Worm (Caenorhabditis elegans) whole organism, L2 larva: ENCODE measurements around the gene cTel55X.1.
A peak's percentile ranks its signal among the peaks of the same experiment; 100 is the strongest.

Source experiments
- C34F6.9 ChIP-seq: fragments of 150-350 bp; optimal IDR thresholded peaks from 2 replicates; lab custom pipeline; 2014; ENCODE audit warnings: missing biosample characterization, missing genetic modification characterization
- R02D3.7 ChIP-seq: fragments of 150-350 bp; optimal IDR thresholded peaks from 2 replicates; lab custom pipeline; 2014; ENCODE audit warnings: missing biosample characterization, missing genetic modification characterization
- Y55F3AM.14 ChIP-seq: fragments of 200-800 bp; sonication (Bioruptor generic); optimal IDR thresholded peaks from 2 replicates; lab custom pipeline; 2018; ENCODE audit warnings: mild to moderate bottlenecking, missing genetic modification characterization, missing compliant biosample characterization
- ZK546.5 ChIP-seq: sonication (generic microtip); optimal IDR thresholded peaks from 2 replicates; lab custom pipeline; 2017; ENCODE audit warnings: missing biosample characterization, missing genetic modification characterization
- aly-2 ChIP-seq: fragments of 150-350 bp; optimal IDR thresholded peaks from 2 replicates; lab custom pipeline; 2014; ENCODE audit warnings: missing biosample characterization, missing genetic modification characterization
- blmp-1 ChIP-seq: sonication (generic microtip); optimal IDR thresholded peaks from 2 replicates; lab custom pipeline; 2017; ENCODE audit warnings: missing genetic modification characterization, mild to moderate bottlenecking, missing compliant biosample characterization, antibody characterized with exemption, moderate library complexity; ENCODE audit not compliant: insufficient read depth
- ceh-16 ChIP-seq: fragments of 150-350 bp; optimal IDR thresholded peaks from 2 replicates; lab custom pipeline; 2014; ENCODE audit warnings: missing biosample characterization, missing genetic modification characterization
- ceh-82 ChIP-seq: fragments of 150-350 bp; optimal IDR thresholded peaks from 2 replicates; lab custom pipeline; 2014; ENCODE audit warnings: missing biosample characterization, missing genetic modification characterization
- crh-2 ChIP-seq: sonication (generic microtip); optimal IDR thresholded peaks from 2 replicates; lab custom pipeline; 2017; ENCODE audit warnings: missing biosample characterization, missing genetic modification characterization
- dmd-4 ChIP-seq: sonication (generic microtip); optimal IDR thresholded peaks from 2 replicates; lab custom pipeline; 2017; ENCODE audit warnings: missing biosample characterization, missing genetic modification characterization
- elt-1 ChIP-seq: fragments of 150-350 bp; optimal IDR thresholded peaks from 2 replicates; lab custom pipeline; 2014; ENCODE audit warnings: missing biosample characterization, missing genetic modification characterization
- elt-3 ChIP-seq: sonication (generic microtip); optimal IDR thresholded peaks from 2 replicates; lab custom pipeline; 2017; ENCODE audit warnings: missing biosample characterization, missing genetic modification characterization
- fos-1 ChIP-seq: fragments of 150-350 bp; optimal IDR thresholded peaks from 2 replicates; lab custom pipeline; 2014; ENCODE audit warnings: missing biosample characterization, missing genetic modification characterization
- lin-11 ChIP-seq: fragments of 150-350 bp; sonication (generic microtip); optimal IDR thresholded peaks from 2 replicates; lab custom pipeline; 2014; ENCODE audit warnings: missing biosample characterization, missing genetic modification characterization, inconsistent platforms, mixed read lengths
- lin-13 ChIP-seq: fragments of 150-350 bp; optimal IDR thresholded peaks from 2 replicates; lab custom pipeline; 2014; ENCODE audit warnings: missing biosample characterization, missing genetic modification reagents, missing genetic modification characterization
- lin-39 ChIP-seq: fragments of 150-350 bp; optimal IDR thresholded peaks from 2 replicates; lab custom pipeline; 2014; ENCODE audit warnings: missing biosample characterization, missing genetic modification reagents, missing genetic modification characterization
- lsy-2 ChIP-seq, 2 experiments: fragments of 150-350 bp in 1 of 2; sonication (generic microtip) in 1 of 2; optimal IDR thresholded peaks; 2 replicates each; lab custom pipeline; 2014 to 2017; ENCODE audit warnings: missing biosample characterization in 2 of 2, missing genetic modification characterization in 2 of 2
- mab-5 ChIP-seq: fragments of 150-350 bp; optimal IDR thresholded peaks from 2 replicates; lab custom pipeline; 2014; ENCODE audit warnings: missing biosample characterization, missing genetic modification characterization
- mdl-1 ChIP-seq, 2 experiments: fragments of 150-350 bp in 1 of 2; sonication (generic microtip) in 1 of 2; optimal IDR thresholded peaks; 2 replicates each; lab custom pipeline; 2017; ENCODE audit warnings: missing biosample characterization in 2 of 2, missing genetic modification characterization in 2 of 2
- nhr-10 ChIP-seq: sonication (generic microtip); optimal IDR thresholded peaks from 2 replicates; lab custom pipeline; 2017; ENCODE audit warnings: missing biosample characterization, missing genetic modification characterization
- nhr-11 ChIP-seq: fragments of 150-350 bp; optimal IDR thresholded peaks from 2 replicates; lab custom pipeline; 2014; ENCODE audit warnings: missing biosample characterization, missing genetic modification characterization
- nhr-12 ChIP-seq: fragments of 150-350 bp; optimal IDR thresholded peaks from 2 replicates; lab custom pipeline; 2014; ENCODE audit warnings: missing biosample characterization, missing genetic modification characterization
- nhr-129 ChIP-seq: fragments of 150-350 bp; optimal IDR thresholded peaks from 2 replicates; lab custom pipeline; 2014; ENCODE audit warnings: missing biosample characterization, missing genetic modification characterization
- nhr-23 ChIP-seq: fragments of 150-350 bp; optimal IDR thresholded peaks from 2 replicates; lab custom pipeline; 2014; ENCODE audit warnings: missing biosample characterization, missing genetic modification reagents, missing genetic modification characterization
- nhr-237 ChIP-seq: fragments of 150-350 bp; optimal IDR thresholded peaks from 2 replicates; lab custom pipeline; 2014; ENCODE audit warnings: missing biosample characterization, missing genetic modification characterization
- nhr-25 ChIP-seq: fragments of 150-350 bp; sonication (generic microtip); optimal IDR thresholded peaks from 3 replicates; lab custom pipeline; 2014; ENCODE audit warnings: missing biosample characterization, missing genetic modification characterization
- nhr-6 ChIP-seq: fragments of 150-350 bp; optimal IDR thresholded peaks from 2 replicates; lab custom pipeline; 2014; ENCODE audit warnings: missing biosample characterization, missing genetic modification characterization
- sem-4 ChIP-seq: fragments of 150-350 bp; optimal IDR thresholded peaks from 2 replicates; lab custom pipeline; 2014; ENCODE audit warnings: missing biosample characterization, missing genetic modification reagents, missing genetic modification characterization
- skn-1 ChIP-seq: sonication (generic microtip); optimal IDR thresholded peaks from 2 replicates; lab custom pipeline; 2017; ENCODE audit warnings: missing biosample characterization, missing genetic modification characterization
- sma-3 ChIP-seq: sonication (generic microtip); optimal IDR thresholded peaks from 2 replicates; lab custom pipeline; 2016; ENCODE audit warnings: missing genetic modification reagents, missing genetic modification characterization, missing compliant biosample characterization
- sma-9 ChIP-seq, 2 experiments: fragments of 150-350 bp in 1 of 2; sonication (generic microtip) in 1 of 2; optimal IDR thresholded peaks; 2 replicates each; lab custom pipeline; 2014 to 2016; ENCODE audit warnings: missing genetic modification characterization in 2 of 2, mild to moderate bottlenecking in 1 of 2, missing biosample characterization in 1 of 2, missing compliant biosample characterization in 1 of 2, missing genetic modification reagents in 1 of 2, moderate library complexity in 1 of 2
- snpc-4 ChIP-seq: fragments of 150-350 bp; optimal IDR thresholded peaks from 2 replicates; lab custom pipeline; 2014; ENCODE audit warnings: missing biosample characterization, missing genetic modification characterization
- unc-39 ChIP-seq: fragments of 150-350 bp; optimal IDR thresholded peaks from 2 replicates; lab custom pipeline; 2014; ENCODE audit warnings: missing biosample characterization, missing genetic modification characterization
- unc-62 ChIP-seq: fragments of 150-350 bp; optimal IDR thresholded peaks from 2 replicates; lab custom pipeline; 2014; ENCODE audit warnings: missing biosample characterization, missing genetic modification reagents, missing genetic modification characterization
- zag-1 ChIP-seq: fragments of 150-350 bp; optimal IDR thresholded peaks from 2 replicates; lab custom pipeline; 2014; ENCODE audit warnings: missing biosample characterization, missing genetic modification characterization
- ztf-11 ChIP-seq: sonication (generic microtip); optimal IDR thresholded peaks from 2 replicates; lab custom pipeline; 2017; ENCODE audit warnings: missing biosample characterization, missing genetic modification characterization

The cTel55X.1 gene

ce11 chrX:17674313-17674712 is 40.4 kb upstream of the cTel55X.1 start:
- TF ChIP-seq nhr-11 (tag; lab: Kevin White, UChicago), result no peak
- TF ChIP-seq nhr-129, result no peak
- no peak for TF ChIP-seq nhr-10 (tag; lab: Kevin White, UChicago)
- TF ChIP-seq elt-1 (tag; lab: Kevin White, UChicago), result no peak
- no peak for TF ChIP-seq snpc-4 (tag; lab: Kevin White, UChicago)
- TF ChIP-seq lsy-2 (tag; optimal IDR thresholded peaks at IDR 0.05; lab: Kevin White, UChicago), result no peak
- no peak for TF ChIP-seq sem-4
- TF ChIP-seq lin-11 (tag; lab: Kevin White, UChicago), result no peak
- TF ChIP-seq ZK546.5 (tag; lab: Kevin White, UChicago), result no peak
- no peak for TF ChIP-seq ztf-11 (tag; lab: Kevin White, UChicago)
- TF ChIP-seq mdl-1 (tag; optimal IDR thresholded peaks at IDR 0.05; lab: Kevin White, UChicago), result no peak
- no peak for TF ChIP-seq nhr-12

- no peak for TF ChIP-seq lin-13 (GFP tag; lab: Kevin White, UChicago)
- no peak for TF ChIP-seq aly-2 (tag; lab: Kevin White, UChicago)
- no peak for TF ChIP-seq nhr-25
- no peak for TF ChIP-seq mdl-1 (tag; optimal IDR thresholded peaks at IDR 0.05; lab: Kevin White, UChicago)
Measured at ce11 chrX:17675727-17676126, 39.0 kb upstream of the cTel55X.1 start.

- no peak for TF ChIP-seq Y55F3AM.14 (GFP tag; lab: Kevin White, UChicago)
- no peak for TF ChIP-seq nhr-25
- TF ChIP-seq nhr-6 (tag; lab: Kevin White, UChicago), result no peak
- no peak for TF ChIP-seq C34F6.9
- TF ChIP-seq elt-3 (tag; lab: Kevin White, UChicago), result no peak
- no peak for TF ChIP-seq ZK546.5 (tag; lab: Kevin White, UChicago)
- no peak for TF ChIP-seq sem-4
- TF ChIP-seq skn-1 (tag; lab: Kevin White, UChicago), result no peak
- TF ChIP-seq mab-5 (tag; lab: Kevin White, UChicago), result no peak
- no peak for TF ChIP-seq zag-1
- TF ChIP-seq ceh-16, result no peak
- TF ChIP-seq crh-2, result no peak
- no peak for TF ChIP-seq aly-2 (tag; lab: Kevin White, UChicago)
- no peak for TF ChIP-seq ztf-11 (tag; lab: Kevin White, UChicago)
- no peak for TF ChIP-seq nhr-237 (tag; lab: Kevin White, UChicago)
- TF ChIP-seq sma-3 (GFP tag; lab: Kevin White, UChicago), result no peak
- TF ChIP-seq unc-62, result no peak
- TF ChIP-seq nhr-11 (tag; lab: Kevin White, UChicago), result no peak
- TF ChIP-seq lin-39 (tag; lab: Kevin White, UChicago), result no peak
Measured at ce11 chrX:17676679-17677078, 38.1 kb upstream of the cTel55X.1 start.

- TF ChIP-seq ceh-82, result no peak
- TF ChIP-seq crh-2, result no peak
- TF ChIP-seq nhr-23 (tag; lab: Kevin White, UChicago), result no peak
- TF ChIP-seq C34F6.9, result no peak
- peak; percentile 25 for TF ChIP-seq fos-1
- no peak for TF ChIP-seq R02D3.7 (tag; lab: Kevin White, UChicago)
Measured at ce11 chrX:17681534-17681933, 33.2 kb upstream of the cTel55X.1 start.

ce11 chrX:17682280-17682679 is 32.5 kb upstream of the cTel55X.1 start:
- no peak for TF ChIP-seq dmd-4 (tag; lab: Kevin White, UChicago)
- peak; percentile 59 for TF ChIP-seq blmp-1 (tag; lab: Kevin White, UChicago)

- no peak for TF ChIP-seq nhr-11 (tag; lab: Kevin White, UChicago)
- no peak for TF ChIP-seq crh-2
- no peak for TF ChIP-seq nhr-23 (tag; lab: Kevin White, UChicago)
- no peak for TF ChIP-seq sma-9 (GFP tag; optimal IDR thresholded peaks at IDR 0.05; lab: Kevin White, UChicago)
- TF ChIP-seq sma-9 (tag; optimal IDR thresholded peaks at IDR 0.05; lab: Kevin White, UChicago), result no peak
- no peak for TF ChIP-seq nhr-25
- TF ChIP-seq ceh-82, result no peak
- TF ChIP-seq sem-4, result no peak
- TF ChIP-seq ceh-16, result no peak
- TF ChIP-seq fos-1, result no peak
- TF ChIP-seq elt-1 (tag; lab: Kevin White, UChicago), result no peak
- no peak for TF ChIP-seq unc-39
- TF ChIP-seq nhr-10 (tag; lab: Kevin White, UChicago), result no peak
Measured at ce11 chrX:17683698-17684097, 31.1 kb upstream of the cTel55X.1 start.
